Worm (Caenorhabditis elegans) whole organism, early embryonic: Measurements from ENCODE around the gene F55G7.1.

Source experiments
- F13C5.2 ChIP-seq: sonication (generic microtip); optimal IDR thresholded peaks from 2 replicates; lab custom pipeline; 2017; ENCODE audit warnings: mild to moderate bottlenecking, missing genetic modification characterization, inconsistent platforms, missing compliant biosample characterization
- ama-1 ChIP-seq: fragments of 150-350 bp; optimal IDR thresholded peaks from 2 replicates; lab custom pipeline; 2014
- ceh-13 ChIP-seq: fragments of 200-800 bp; sonication (Bioruptor generic); optimal IDR thresholded peaks from 2 replicates; lab custom pipeline; 2018; ENCODE audit warnings: mild to moderate bottlenecking, missing genetic modification characterization, missing compliant biosample characterization
- ceh-36 ChIP-seq: sonication (generic microtip); optimal IDR thresholded peaks from 2 replicates; lab custom pipeline; 2016; ENCODE audit warnings: missing genetic modification characterization, inconsistent platforms, missing compliant biosample characterization
- hmbx-1 ChIP-seq: sonication (generic microtip); optimal IDR thresholded peaks from 2 replicates; lab custom pipeline; 2016; ENCODE audit warnings: mild to moderate bottlenecking, missing genetic modification characterization, missing compliant biosample characterization

ce11 chrX:11924158-11924557, at the start of gene F55G7.1:
- TF ChIP-seq ama-1 (lab: Kevin White, UChicago) (no peak), ceh-36 (tag; lab: Kevin White, UChicago) (no peak), ceh-13 (GFP tag; lab: Kevin White, UChicago) (no peak), F13C5.2 (tag; lab: Kevin White, UChicago) (no peak), hmbx-1 (no peak)
